Worm (Caenorhabditis elegans) whole organism, early embryonic: ENCODE results near the gene C34E10.10.

Experiments used
- B0310.2 ChIP-seq: sonication (generic microtip); optimal IDR thresholded peaks from 2 replicates; lab custom pipeline; 2016; ENCODE audit warnings: mild to moderate bottlenecking, missing genetic modification characterization, missing compliant biosample characterization
- aly-1 ChIP-seq: sonication (generic microtip); optimal IDR thresholded peaks from 2 replicates; lab custom pipeline; 2016; ENCODE audit warnings: missing genetic modification characterization, missing compliant biosample characterization
- ama-1 ChIP-seq: fragments of 150-350 bp; optimal IDR thresholded peaks from 2 replicates; lab custom pipeline; 2014
- ceh-36 ChIP-seq: sonication (generic microtip); optimal IDR thresholded peaks from 2 replicates; lab custom pipeline; 2016; ENCODE audit warnings: missing genetic modification characterization, inconsistent platforms, missing compliant biosample characterization
- ets-7 ChIP-seq: sonication (generic microtip); optimal IDR thresholded peaks from 2 replicates; lab custom pipeline; 2016; ENCODE audit warnings: missing genotype, missing genetic modification characterization, missing compliant biosample characterization
- flt-1 ChIP-seq: fragments of 200-800 bp; sonication (Bioruptor generic); IDR thresholded peaks from 2 replicates; pipeline ENCODE4 v1.3.6; 2022; ENCODE audit warnings: missing genetic modification characterization, missing compliant biosample characterization
- hmbx-1 ChIP-seq: sonication (generic microtip); optimal IDR thresholded peaks from 2 replicates; lab custom pipeline; 2016; ENCODE audit warnings: mild to moderate bottlenecking, missing genetic modification characterization, missing compliant biosample characterization
- hmg-4 ChIP-seq: fragments of 200-800 bp; sonication (Bioruptor generic); optimal IDR thresholded peaks from 2 replicates; lab custom pipeline; 2018; ENCODE audit warnings: mild to moderate bottlenecking, missing genetic modification characterization, missing compliant biosample characterization
- scrt-1 ChIP-seq: fragments of 200-800 bp; sonication (Bioruptor generic); IDR thresholded peaks from 2 replicates; pipeline ENCODE4 v1.3.6; 2022; ENCODE audit warnings: missing genetic modification characterization, missing compliant biosample characterization
- sea-1 ChIP-seq: fragments of 200-800 bp; sonication (Bioruptor generic); conservative IDR thresholded peaks from 2 replicates; pipeline ENCODE4 v1.3.6; 2022; ENCODE audit warnings: missing genetic modification characterization, missing compliant biosample characterization
- tbx-11 ChIP-seq: fragments of 200-800 bp; sonication (Bioruptor generic); IDR thresholded peaks from 2 replicates; pipeline ENCODE4 v1.3.6; 2022; ENCODE audit warnings: missing genetic modification characterization, missing compliant biosample characterization
- tbx-37 ChIP-seq: fragments of 200-800 bp; sonication (Bioruptor generic); conservative IDR thresholded peaks from 2 replicates; pipeline ENCODE4 v1.3.6; 2022; ENCODE audit warnings: missing genetic modification reagents, missing genetic modification characterization, missing compliant biosample characterization
- tra-4 ChIP-seq: sonication (generic microtip); optimal IDR thresholded peaks from 2 replicates; lab custom pipeline; 2017; ENCODE audit warnings: missing genetic modification characterization, missing compliant biosample characterization

DNA sequence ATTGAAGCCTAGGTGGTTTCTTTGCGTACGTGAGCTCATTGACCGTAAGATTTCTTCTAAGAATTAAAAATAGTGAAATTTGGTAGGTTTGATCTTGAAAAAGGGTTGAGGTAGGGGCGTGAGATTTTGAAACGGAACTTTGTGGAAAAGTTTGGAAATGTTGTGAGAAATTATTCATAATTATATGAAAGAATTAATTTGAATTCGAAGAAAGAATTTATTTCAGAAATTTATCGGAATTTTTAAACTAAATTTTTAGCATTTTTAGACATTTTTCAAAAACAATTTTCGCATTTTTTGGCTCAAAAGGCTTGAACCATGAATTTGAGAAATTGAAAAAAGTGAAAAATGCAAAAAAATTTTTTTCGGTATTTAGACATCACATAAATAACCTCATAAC, 13.5 kb downstream of the C34E10.10 start:
- TF ChIP-seq sea-1 (GFP tag; lab: Robert Waterston, UW) (no peak), flt-1 (GFP tag; lab: Robert Waterston, UW) (no peak), ama-1 (lab: Kevin White, UChicago) (no peak), tbx-37 (no peak), ets-7 (tag; lab: Kevin White, UChicago) (no peak), hmbx-1 (no peak), tbx-11 (GFP tag; lab: Robert Waterston, UW) (no peak), hmg-4 (no peak), tra-4 (no peak), ceh-36 (no peak), scrt-1 (no peak), B0310.2 (tag; lab: Kevin White, UChicago) (no peak), aly-1 (tag; lab: Kevin White, UChicago) (no peak)
